Worm (Caenorhabditis elegans): Measurements from ENCODE around the gene T06D8.2.

The T06D8.2 gene

ce11 chrII:11268822-11269221, 42.3 kb downstream of the T06D8.2 start, which contains the start of gene cut-1:
Gene cut-1 (plus strand): TSS chrII:11269122.
- TF ChIP-seq daf-8 (GFP tag; IDR thresholded peaks at IDR 0.05): no peak
- no peak for TF ChIP-seq F10B5.3 (tag; optimal IDR thresholded peaks at IDR 0.05)
- TF ChIP-seq zip-11 (GFP tag; IDR thresholded peaks at IDR 0.05): no peak
- no peak for TF ChIP-seq sdz-12 (GFP tag; optimal IDR thresholded peaks at IDR 0.05)
- TF ChIP-seq tag-97 (GFP tag; IDR thresholded peaks at IDR 0.05): no peak
- TF ChIP-seq R02D3.7 (tag; optimal IDR thresholded peaks at IDR 0.05): no peak
- TF ChIP-seq lin-29 (GFP tag; IDR thresholded peaks at IDR 0.05): no peak
- no peak for TF ChIP-seq nhr-237 (tag; optimal IDR thresholded peaks at IDR 0.05)
- no peak for TF ChIP-seq Y5F2A.4 (GFP tag; optimal IDR thresholded peaks at IDR 0.05)
- TF ChIP-seq F37D6.2 (tag; optimal IDR thresholded peaks at IDR 0.05): no peak
- no peak for TF ChIP-seq aly-2 (tag; optimal IDR thresholded peaks at IDR 0.05)
- TF ChIP-seq dmd-6 (GFP tag; IDR thresholded peaks at IDR 0.05): no peak
- no peak for TF ChIP-seq pha-4 (GFP tag; IDR thresholded peaks at IDR 0.05)
- no peak for TF ChIP-seq pha-4 (tag; optimal IDR thresholded peaks at IDR 0.05)
- TF ChIP-seq T20F7.1 (GFP tag; optimal IDR thresholded peaks at IDR 0.05): no peak
- TF ChIP-seq lsy-2 (tag; optimal IDR thresholded peaks at IDR 0.05): no peak
- no peak for TF ChIP-seq ceh-20 (GFP tag; IDR thresholded peaks at IDR 0.05)

DNA sequence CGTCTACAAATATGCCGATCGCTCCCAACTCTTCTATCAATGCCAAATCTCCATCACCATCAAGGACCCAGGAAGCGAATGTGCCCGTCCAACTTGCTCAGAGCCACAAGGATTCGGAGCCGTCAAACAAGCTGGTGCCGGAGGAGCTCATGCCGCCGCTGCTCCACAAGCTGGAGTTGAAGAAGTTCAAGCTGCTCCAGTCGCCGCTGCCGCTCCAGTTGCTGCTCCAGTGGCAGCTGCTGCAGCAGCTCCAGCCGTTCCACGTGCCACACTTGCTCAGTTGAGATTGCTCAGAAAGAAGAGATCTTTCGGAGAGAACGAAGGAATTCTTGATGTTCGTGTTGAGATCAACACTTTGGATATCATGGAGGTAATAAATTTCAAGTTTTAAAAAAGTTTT, 44.4 kb downstream of the T06D8.2 start:
- no peak for TF ChIP-seq mdt-29 (GFP tag; IDR thresholded peaks at IDR 0.05)
- TF ChIP-seq spr-3 (GFP tag; optimal IDR thresholded peaks at IDR 0.05): no peak
- no peak for TF ChIP-seq cey-2 (tag; optimal IDR thresholded peaks at IDR 0.05; ENCODE audit: borderline replicate concordance, insufficient read depth)
- peak; percentile 91 for TF ChIP-seq set-16 (GFP tag; IDR thresholded peaks at IDR 0.05)
- no peak for TF ChIP-seq lim-7 (GFP tag; IDR thresholded peaks at IDR 0.05)
- no peak for TF ChIP-seq madf-9 (GFP tag; conservative IDR thresholded peaks at IDR 0.05)
- no peak for TF ChIP-seq jun-1 (tag; optimal IDR thresholded peaks at IDR 0.05)
- TF ChIP-seq ceh-32 (tag; optimal IDR thresholded peaks at IDR 0.05; ENCODE audit: poor library complexity): no peak
- no peak for TF ChIP-seq daf-12 (tag; optimal IDR thresholded peaks at IDR 0.05)

ce11 chrII:11274876-11275275, 48.4 kb downstream of the T06D8.2 start:
- no peak for TF ChIP-seq lin-29 (GFP tag; IDR thresholded peaks at IDR 0.05)
- no peak for TF ChIP-seq ctbp-1 (GFP tag; IDR thresholded peaks at IDR 0.05)
- no peak for TF ChIP-seq attf-4 (tag; optimal IDR thresholded peaks at IDR 0.05)
- TF ChIP-seq dmd-6 (GFP tag; IDR thresholded peaks at IDR 0.05): no peak
- TF ChIP-seq F10B5.3 (tag; optimal IDR thresholded peaks at IDR 0.05): no peak

- TF ChIP-seq aly-2 (tag; optimal IDR thresholded peaks at IDR 0.05) (no peak), spr-3 (GFP tag; optimal IDR thresholded peaks at IDR 0.05) (no peak), hlh-30 (tag; optimal IDR thresholded peaks at IDR 0.05; ENCODE audit: insufficient read depth) (no peak), lin-15B (tag; optimal IDR thresholded peaks at IDR 0.05) (no peak)
These were observed 49.0 kb downstream of the T06D8.2 start for ce11 chrII:11275484-11275883.

DNA sequence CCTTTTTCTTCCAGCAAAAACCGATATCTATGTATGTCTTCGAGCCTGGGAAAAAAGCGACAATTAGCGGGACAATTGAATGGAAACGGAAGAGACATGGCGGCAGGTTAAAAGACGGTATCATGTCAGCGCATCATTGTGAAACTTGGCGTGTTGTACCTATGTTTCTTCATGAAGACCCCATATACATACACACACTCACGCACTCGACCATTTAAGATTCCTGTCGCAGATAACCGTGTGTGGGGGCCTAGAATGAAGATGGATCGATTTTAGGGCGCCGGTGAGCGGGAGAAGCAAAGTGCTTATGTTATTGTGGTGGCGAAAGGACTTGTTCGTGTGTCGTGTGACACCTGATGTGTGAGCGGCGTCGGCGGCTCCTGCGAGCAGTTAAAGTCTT, 50.4 kb downstream of the T06D8.2 start:
- TF ChIP-seq unc-62 (GFP tag; optimal IDR thresholded peaks at IDR 0.05 in 1 of 2) (peak in 1 of 2 experiments; percentile 1), unc-62 (tag; optimal IDR thresholded peaks at IDR 0.05) (no peak), ces-1 (GFP tag; optimal IDR thresholded peaks at IDR 0.05) (no peak), unc-130 (GFP tag; optimal IDR thresholded peaks at IDR 0.05) (no peak), aha-1 (tag) (no peak)
